Worm (Caenorhabditis elegans) whole organism, L2 larva: ENCODE measurements around the gene myo-2.

ENCODE experiments used
- R02D3.7 ChIP-seq: fragments of 150-350 bp; optimal IDR thresholded peaks from 2 replicates; lab custom pipeline; 2014; ENCODE audit warnings: missing biosample characterization, missing genetic modification characterization
- Y55F3AM.14 ChIP-seq: fragments of 200-800 bp; sonication (Bioruptor generic); optimal IDR thresholded peaks from 2 replicates; lab custom pipeline; 2018; ENCODE audit warnings: mild to moderate bottlenecking, missing genetic modification characterization, missing compliant biosample characterization
- alr-1 ChIP-seq: fragments of 150-350 bp; optimal IDR thresholded peaks from 2 replicates; lab custom pipeline; 2014; ENCODE audit warnings: missing biosample characterization, missing genetic modification characterization
- aly-2 ChIP-seq: fragments of 150-350 bp; optimal IDR thresholded peaks from 2 replicates; lab custom pipeline; 2014; ENCODE audit warnings: missing biosample characterization, missing genetic modification characterization
- ama-1 ChIP-seq: fragments of 150-350 bp; optimal IDR thresholded peaks from 2 replicates; lab custom pipeline; 2018; ENCODE audit warnings: inconsistent platforms
- ceh-82 ChIP-seq: fragments of 150-350 bp; optimal IDR thresholded peaks from 2 replicates; lab custom pipeline; 2014; ENCODE audit warnings: missing biosample characterization, missing genetic modification characterization
- fos-1 ChIP-seq: fragments of 150-350 bp; optimal IDR thresholded peaks from 2 replicates; lab custom pipeline; 2014; ENCODE audit warnings: missing biosample characterization, missing genetic modification characterization
- lin-11 ChIP-seq: fragments of 150-350 bp; sonication (generic microtip); optimal IDR thresholded peaks from 2 replicates; lab custom pipeline; 2014; ENCODE audit warnings: missing biosample characterization, missing genetic modification characterization, inconsistent platforms, mixed read lengths
- lin-39 ChIP-seq: fragments of 150-350 bp; optimal IDR thresholded peaks from 2 replicates; lab custom pipeline; 2014; ENCODE audit warnings: missing biosample characterization, missing genetic modification reagents, missing genetic modification characterization

ce11 chrX:12477341-12477740, 9.5 kb downstream of the myo-2 start, which contains the start of gene F45E6.1:
- TF ChIP-seq lin-39 (tag; lab: Kevin White, UChicago) (no peak), fos-1 (tag; lab: Kevin White, UChicago) (no peak), alr-1 (tag; lab: Kevin White, UChicago) (no peak), lin-11 (tag; lab: Kevin White, UChicago) (no peak), ceh-82 (tag; lab: Kevin White, UChicago) (no peak), R02D3.7 (tag; lab: Kevin White, UChicago) (no peak), aly-2 (tag; lab: Kevin White, UChicago) (no peak), ama-1 (lab: Kevin White, UChicago) (no peak), Y55F3AM.14 (GFP tag; lab: Kevin White, UChicago) (no peak)
